Worm (Caenorhabditis elegans): ENCODE measurements around the gene C04E6.12.

Gene C04E6.12

DNA sequence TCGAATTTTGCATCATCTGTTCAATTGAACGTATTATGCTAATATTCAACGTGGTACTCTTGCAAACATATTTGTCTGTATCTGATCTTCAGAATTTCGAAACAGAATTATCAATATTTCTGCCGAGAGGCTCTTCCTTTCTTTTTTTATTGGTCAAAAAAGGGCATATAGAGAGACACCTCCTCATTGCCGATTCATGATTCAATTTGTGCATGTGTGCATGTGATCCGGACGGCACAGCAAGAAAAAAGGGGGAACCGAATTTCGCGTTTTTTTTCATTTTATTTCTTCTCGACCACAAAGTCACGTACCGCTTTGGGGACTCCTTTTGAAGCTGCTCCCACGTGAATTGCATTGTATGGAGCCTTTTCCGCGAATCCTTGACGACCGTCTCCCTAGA lies 41.7 kb upstream of the C04E6.12 start, which contains the start of gene mcp-1:
mcp-1 (plus strand) TSS at position 292 of the 400 bp plus-strand sequence.
- TF ChIP-seq hif-1 (tag; optimal IDR thresholded peaks at IDR 0.05): peak in 1 of 2 experiments; percentile 49
- peak; percentile 44 for TF ChIP-seq hlh-30 (tag; optimal IDR thresholded peaks at IDR 0.05; ENCODE audit: insufficient read depth)
- no peak for TF ChIP-seq daf-8 (GFP tag; IDR thresholded peaks at IDR 0.05)
- peak; percentile 33; the same call in 1 of the 2 replicates for TF ChIP-seq ctbp-1 (GFP tag; IDR thresholded peaks at IDR 0.05)
- peak; percentile 81 for TF ChIP-seq fkh-10 (GFP tag; optimal IDR thresholded peaks at IDR 0.05)
- 0 out of 2 replicates have a peak, but pooled peaks have one; percentile 7 for TF ChIP-seq hmg-1.1 (GFP tag; IDR thresholded peaks at IDR 0.05)
- peak; percentile 67 for TF ChIP-seq ces-1 (GFP tag; optimal IDR thresholded peaks at IDR 0.05)
- no peak for TF ChIP-seq snpc-4 (tag; optimal IDR thresholded peaks at IDR 0.05)

DNA sequence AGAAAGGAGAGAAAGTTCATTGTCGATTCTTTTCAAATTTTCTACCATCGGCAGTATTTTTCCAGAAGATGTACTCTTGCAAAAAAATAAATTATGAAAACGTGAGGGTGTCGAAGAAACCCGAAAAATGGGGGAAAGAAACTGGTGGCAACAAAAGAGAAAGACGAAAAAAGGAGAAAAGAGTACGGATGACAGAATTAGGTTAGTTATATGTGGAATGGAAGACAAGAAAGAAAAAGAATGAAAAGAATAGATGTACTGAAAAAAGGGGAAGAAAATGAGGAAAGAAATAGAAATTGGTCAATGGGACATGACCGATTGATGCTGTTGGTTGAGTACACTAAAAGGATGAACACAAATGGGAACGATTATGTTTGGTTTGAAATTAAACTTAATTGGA lies 35.8 kb upstream of the C04E6.12 start:
- TF ChIP-seq unc-62 (GFP tag; optimal IDR thresholded peaks at IDR 0.05 in 1 of 2) (peak in 1 of 2 experiments; percentile 5), unc-62 (tag; optimal IDR thresholded peaks at IDR 0.05) (no peak), tra-1 (GFP tag; IDR thresholded peaks at IDR 0.05) (no peak), nhr-28 (tag; optimal IDR thresholded peaks at IDR 0.05) (no peak), fkh-10 (GFP tag; optimal IDR thresholded peaks at IDR 0.05) (no peak), set-16 (GFP tag; IDR thresholded peaks at IDR 0.05) (no peak), saeg-2 (GFP tag; IDR thresholded peaks at IDR 0.05) (no peak), pqm-1 (tag; optimal IDR thresholded peaks at IDR 0.05) (no peak), Y5F2A.4 (GFP tag; optimal IDR thresholded peaks at IDR 0.05) (no peak), madf-9 (GFP tag; conservative IDR thresholded peaks at IDR 0.05) (no peak), nhr-10 (tag; optimal IDR thresholded peaks at IDR 0.05) (no peak), D1046.2 (GFP tag; IDR thresholded peaks at IDR 0.05) (no peak), ces-1 (GFP tag; optimal IDR thresholded peaks at IDR 0.05) (peak; percentile 36), zip-11 (GFP tag; IDR thresholded peaks at IDR 0.05) (no peak)

ce11 chrV:5954747-5955146 lies 35.0 kb upstream of the C04E6.12 start, which contains the start of gene M03F8.6:
Gene M03F8.6 (minus strand): TSS chrV:5954847.
- peak; percentile 42 for TF ChIP-seq aha-1 (tag)
- TF ChIP-seq spr-1 (tag; optimal IDR thresholded peaks at IDR 0.05): no peak

DNA sequence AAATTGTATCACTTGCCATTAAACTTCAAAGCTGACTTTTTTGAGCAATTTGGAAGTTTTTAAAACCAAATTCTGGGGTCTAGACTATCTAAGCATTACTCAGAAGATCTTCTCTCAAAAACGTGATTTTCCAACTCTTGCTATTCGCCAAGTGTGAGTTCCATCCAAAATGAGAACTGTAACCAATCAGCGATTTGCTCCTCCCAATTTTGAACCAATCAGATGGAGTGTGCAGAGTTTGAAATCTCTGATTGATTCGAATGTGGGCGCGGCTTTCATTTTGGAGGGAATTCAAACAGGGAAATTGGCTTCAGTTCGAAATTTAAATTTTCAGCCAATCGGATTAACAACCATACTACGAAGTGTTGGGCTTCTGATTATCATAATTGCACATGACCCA lies 33.3 kb upstream of the C04E6.12 start:
- no peak for TF ChIP-seq mdt-29 (GFP tag; IDR thresholded peaks at IDR 0.05)
- TF ChIP-seq F10B5.3 (tag; optimal IDR thresholded peaks at IDR 0.05): no peak
- TF ChIP-seq ZK546.5 (tag; optimal IDR thresholded peaks at IDR 0.05): no peak
- TF ChIP-seq ces-1 (GFP tag; optimal IDR thresholded peaks at IDR 0.05): no peak
- no peak for TF ChIP-seq lim-7 (GFP tag; IDR thresholded peaks at IDR 0.05)
- TF ChIP-seq ZK337.2 (GFP tag; IDR thresholded peaks at IDR 0.05): no peak
- no peak for TF ChIP-seq ceh-32 (tag; optimal IDR thresholded peaks at IDR 0.05; ENCODE audit: poor library complexity)
- TF ChIP-seq rbr-2 (tag; optimal IDR thresholded peaks at IDR 0.05): no peak
- no peak for TF ChIP-seq lin-29 (GFP tag; IDR thresholded peaks at IDR 0.05)
- TF ChIP-seq ama-1 (optimal IDR thresholded peaks at IDR 0.05): no peak
- TF ChIP-seq madf-5 (GFP tag; IDR thresholded peaks at IDR 0.05): no peak
- TF ChIP-seq tra-1 (GFP tag; IDR thresholded peaks at IDR 0.05): no peak

ce11 chrV:5951133-5951532 lies 31.3 kb upstream of the C04E6.12 start, which contains the start of gene M03F8.1:
Gene M03F8.1 (plus strand): TSS chrV:5951433.
- no peak for TF ChIP-seq dmd-8 (GFP tag; IDR thresholded peaks at IDR 0.05)
- peak; percentile 51 for TF ChIP-seq hlh-30 (tag; optimal IDR thresholded peaks at IDR 0.05; ENCODE audit: insufficient read depth)
- peak in 1 of 2 experiments; percentile 75 for TF ChIP-seq unc-62 (GFP tag; optimal IDR thresholded peaks at IDR 0.05 in 1 of 2)
- no peak for TF ChIP-seq unc-62 (tag; optimal IDR thresholded peaks at IDR 0.05)
- TF ChIP-seq skn-1 (tag; optimal IDR thresholded peaks at IDR 0.05): no peak
